Worm (Caenorhabditis elegans): ENCODE data around the gene ZK616.61.
A peak's percentile ranks its signal among the peaks of the same experiment; 100 is the strongest.

The ZK616.61 gene

DNA sequence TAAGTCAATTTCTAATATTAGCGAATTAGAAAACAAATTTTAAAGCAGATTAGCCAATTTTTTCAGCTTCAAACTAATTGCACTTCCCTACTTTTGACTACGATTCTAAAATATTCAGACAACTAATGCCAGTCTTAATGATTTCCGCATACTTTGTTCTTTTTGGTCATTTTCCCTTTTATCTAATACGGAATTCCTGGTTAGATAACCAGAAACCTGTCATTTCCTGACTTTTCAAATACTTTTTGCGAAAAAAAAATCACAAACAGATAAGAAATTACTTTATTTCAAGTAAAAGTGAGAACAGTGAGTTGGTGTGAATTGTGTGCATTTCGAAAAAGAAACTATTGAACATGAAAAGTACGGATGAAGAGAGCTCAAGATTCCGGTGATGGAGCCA is 25.3 kb upstream of the ZK616.61 start (continued):
- TF ChIP-seq zfp-3 (GFP tag; conservative IDR thresholded peaks at IDR 0.05): no peak

DNA sequence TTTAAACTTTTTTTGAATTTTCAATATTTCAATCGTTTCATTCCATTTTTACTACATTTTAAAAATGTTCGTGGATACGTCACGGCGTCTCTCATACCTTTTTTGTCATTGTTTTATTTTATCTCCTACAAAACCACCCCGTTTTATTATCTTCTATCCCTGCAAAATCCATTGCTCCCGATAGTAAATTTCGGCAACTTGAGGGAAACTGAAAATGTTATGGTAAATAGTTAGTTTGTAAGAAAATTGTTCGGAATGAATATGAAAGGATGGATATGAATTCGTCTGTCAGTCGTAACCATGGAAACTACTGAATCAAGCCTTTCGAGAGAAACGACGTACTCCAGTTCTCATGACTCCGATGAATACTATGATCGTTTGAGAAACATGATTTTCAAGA is 24.1 kb upstream of the ZK616.61 start, which contains the start of gene F41H10.2:
F41H10.2 (plus strand) TSS at position 301 of the 400 bp plus-strand sequence.
- no peak for TF ChIP-seq nhr-111 (GFP tag; optimal IDR thresholded peaks at IDR 0.05)
- TF ChIP-seq R02D3.7 (tag; optimal IDR thresholded peaks at IDR 0.05): no peak
- TF ChIP-seq aha-1 (tag): peak; percentile 66
- TF ChIP-seq nhr-11 (tag; optimal IDR thresholded peaks at IDR 0.05): no peak
- no peak for TF ChIP-seq gei-8 (GFP tag; optimal IDR thresholded peaks at IDR 0.05)
- no peak for TF ChIP-seq mdt-29 (GFP tag; IDR thresholded peaks at IDR 0.05)
- TF ChIP-seq unc-62 (GFP tag; optimal IDR thresholded peaks at IDR 0.05 in 1 of 2): no peak
- TF ChIP-seq unc-62 (tag; optimal IDR thresholded peaks at IDR 0.05): no peak
- TF ChIP-seq pha-4 (GFP tag; IDR thresholded peaks at IDR 0.05): no peak
- TF ChIP-seq pha-4 (tag; optimal IDR thresholded peaks at IDR 0.05): no peak
- no peak for TF ChIP-seq T26A8.4 (GFP tag; IDR thresholded peaks at IDR 0.05)

DNA sequence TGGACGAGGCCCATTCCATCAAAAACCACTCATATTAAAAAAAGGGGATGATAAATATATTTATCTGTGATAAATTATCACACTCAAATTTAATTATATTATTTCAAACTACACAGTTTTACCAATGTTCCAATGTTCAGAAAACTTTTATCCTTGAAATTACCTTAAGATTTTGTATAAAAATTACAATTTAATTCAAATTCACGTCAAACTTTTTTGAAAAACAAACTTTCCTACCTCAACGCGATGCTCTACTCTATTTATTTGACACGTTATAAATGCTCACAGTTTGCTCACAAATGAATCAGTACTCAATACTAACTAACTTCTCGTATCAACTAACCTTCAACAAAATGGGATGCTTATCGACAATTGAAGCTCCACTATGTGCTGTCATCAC is 22.8 kb upstream of the ZK616.61 start, which contains the start of gene F41H10.1:
F41H10.1 (plus strand) TSS at position 301 of the 400 bp plus-strand sequence.
- TF ChIP-seq ZK546.5 (tag; optimal IDR thresholded peaks at IDR 0.05) (no peak), nhr-25 (tag; optimal IDR thresholded peaks at IDR 0.05; ENCODE audit: borderline replicate concordance, insufficient read depth) (no peak), ceh-28 (tag; optimal IDR thresholded peaks at IDR 0.05) (no peak), fkh-10 (GFP tag; optimal IDR thresholded peaks at IDR 0.05) (no peak), ctbp-1 (GFP tag; IDR thresholded peaks at IDR 0.05) (no peak), mxl-3 (GFP tag; optimal IDR thresholded peaks at IDR 0.05) (no peak), mdl-1 (tag; optimal IDR thresholded peaks at IDR 0.05) (no peak), dmd-6 (GFP tag; IDR thresholded peaks at IDR 0.05) (no peak), php-3 (GFP tag; IDR thresholded peaks at IDR 0.05) (no peak), tag-97 (GFP tag; IDR thresholded peaks at IDR 0.05) (no peak), nhr-10 (tag; optimal IDR thresholded peaks at IDR 0.05) (no peak), R02D3.7 (tag; optimal IDR thresholded peaks at IDR 0.05) (no peak), vab-7 (GFP tag; IDR thresholded peaks at IDR 0.05) (no peak), zfp-2 (tag; optimal IDR thresholded peaks at IDR 0.05) (no peak), unc-62 (GFP tag; optimal IDR thresholded peaks at IDR 0.05 in 1 of 2) (no peak), unc-62 (tag; optimal IDR thresholded peaks at IDR 0.05) (no peak)

DNA sequence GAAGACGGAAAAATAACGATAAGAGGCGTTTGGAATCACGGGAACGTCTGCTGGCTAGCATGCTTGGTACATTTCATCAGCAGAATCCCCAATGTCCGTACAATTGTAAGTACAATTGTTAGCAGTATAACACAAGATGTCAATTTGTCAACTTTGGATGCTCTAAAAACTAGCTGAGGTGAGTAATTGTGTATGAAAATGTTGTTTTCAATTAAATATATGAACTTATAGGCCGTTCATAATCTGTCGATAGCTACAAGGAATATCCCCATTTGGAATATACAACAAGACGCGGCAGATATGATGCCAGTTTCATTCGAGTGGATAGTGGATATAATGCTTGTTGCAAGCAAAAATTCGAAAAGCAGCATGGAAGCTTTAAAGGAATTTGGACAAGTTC is 20.4 kb upstream of the ZK616.61 start, which contains the start of gene F41H10.12:
F41H10.12 (plus strand) TSS at position 301 of the 400 bp plus-strand sequence.
- TF ChIP-seq tag-97 (GFP tag; IDR thresholded peaks at IDR 0.05): no peak
- TF ChIP-seq F10B5.3 (tag; optimal IDR thresholded peaks at IDR 0.05): no peak
- no peak for TF ChIP-seq spr-3 (GFP tag; optimal IDR thresholded peaks at IDR 0.05)
- TF ChIP-seq ZK337.2 (GFP tag; IDR thresholded peaks at IDR 0.05): no peak
- TF ChIP-seq ces-1 (GFP tag; optimal IDR thresholded peaks at IDR 0.05): no peak
- no peak for TF ChIP-seq F26F4.8 (GFP tag; conservative IDR thresholded peaks at IDR 0.05)

- TF ChIP-seq mep-1 (tag; optimal IDR thresholded peaks at IDR 0.05): peak; percentile 63
- TF ChIP-seq nhr-102 (tag; optimal IDR thresholded peaks at IDR 0.05): peak; percentile 46
- TF ChIP-seq fkh-10 (GFP tag; optimal IDR thresholded peaks at IDR 0.05): no peak
- TF ChIP-seq dmd-9 (GFP tag; IDR thresholded peaks at IDR 0.05): no peak
- TF ChIP-seq lin-15B (tag; optimal IDR thresholded peaks at IDR 0.05): no peak
- peak; percentile 12 for TF ChIP-seq nhr-48 (tag; optimal IDR thresholded peaks at IDR 0.05)
- TF ChIP-seq hlh-11 (tag; optimal IDR thresholded peaks at IDR 0.05): peak; percentile 79
- peak; percentile 66 for TF ChIP-seq pqm-1 (tag; optimal IDR thresholded peaks at IDR 0.05)
- TF ChIP-seq lsy-2 (tag; optimal IDR thresholded peaks at IDR 0.05): peak in 1 of 2 experiments; percentile 45
- TF ChIP-seq ces-1 (GFP tag; optimal IDR thresholded peaks at IDR 0.05): no peak
- TF ChIP-seq mes-2 (tag; optimal IDR thresholded peaks at IDR 0.05; ENCODE audit: poor library complexity, severe bottlenecking): peak; percentile 15
- no peak for TF ChIP-seq F37D6.2 (tag; optimal IDR thresholded peaks at IDR 0.05)
- peak; percentile 67 for TF ChIP-seq dmd-6 (GFP tag; IDR thresholded peaks at IDR 0.05)
- TF ChIP-seq daf-16 (GFP tag; optimal IDR thresholded peaks at IDR 0.05): peak in 1 of 2 experiments; percentile 59
- TF ChIP-seq daf-16 (tag; optimal IDR thresholded peaks at IDR 0.05): peak; percentile 88
- 0 out of 2 replicates have a peak, but pooled peaks have one; percentile 10 for TF ChIP-seq lin-38 (GFP tag; IDR thresholded peaks at IDR 0.05)
- TF ChIP-seq dve-1 (tag; optimal IDR thresholded peaks at IDR 0.05; ENCODE audit: insufficient read depth): peak; percentile 75
- peak; percentile 73 for TF ChIP-seq ama-1 (optimal IDR thresholded peaks at IDR 0.05)
These were observed 16.9 kb upstream of the ZK616.61 start, which contains the start of gene elo-6 for ce11 chrIV:5388477-5389065. elo-6 (minus strand) TSS chrIV:5388559.
